Fruit fly (Drosophila melanogaster): ENCODE results near the gene Or10a.

Or10a gene

DNA sequence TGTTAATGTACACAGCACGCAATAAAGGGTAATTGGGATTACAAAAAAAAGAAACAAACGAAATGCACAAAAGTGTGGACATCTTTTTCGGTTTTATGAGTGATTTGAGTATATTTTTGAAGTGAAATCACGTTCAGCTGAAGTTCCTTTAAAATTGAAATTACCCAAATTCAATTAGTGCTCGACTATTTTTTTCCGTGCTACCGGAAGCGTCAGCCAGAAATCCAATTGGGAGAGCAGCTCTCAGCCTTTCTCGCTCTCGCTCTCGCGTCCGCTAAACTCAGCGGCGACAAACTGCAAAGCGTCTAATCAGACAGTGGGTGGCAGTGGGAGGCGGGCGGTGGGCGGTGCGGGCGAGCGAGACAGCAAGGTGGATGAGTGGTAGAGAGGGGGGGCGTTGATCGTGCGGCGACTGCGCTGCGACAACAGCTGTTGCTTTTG lies 6.1 kb upstream of the Or10a start:
- TF ChIP-seq psq (optimal IDR thresholded peaks at IDR 0.05) = no peak
- no peak for TF ChIP-seq CG8478 (optimal IDR thresholded peaks at IDR 0.05)
- no peak for TF ChIP-seq EcR (GFP tag; optimal IDR thresholded peaks at IDR 0.05)
- no peak for TF ChIP-seq usp (GFP tag; optimal IDR thresholded peaks at IDR 0.05)
- TF ChIP-seq Dll (optimal IDR thresholded peaks at IDR 0.05) = no peak
- TF ChIP-seq pan (optimal IDR thresholded peaks at IDR 0.05) = no peak

DNA sequence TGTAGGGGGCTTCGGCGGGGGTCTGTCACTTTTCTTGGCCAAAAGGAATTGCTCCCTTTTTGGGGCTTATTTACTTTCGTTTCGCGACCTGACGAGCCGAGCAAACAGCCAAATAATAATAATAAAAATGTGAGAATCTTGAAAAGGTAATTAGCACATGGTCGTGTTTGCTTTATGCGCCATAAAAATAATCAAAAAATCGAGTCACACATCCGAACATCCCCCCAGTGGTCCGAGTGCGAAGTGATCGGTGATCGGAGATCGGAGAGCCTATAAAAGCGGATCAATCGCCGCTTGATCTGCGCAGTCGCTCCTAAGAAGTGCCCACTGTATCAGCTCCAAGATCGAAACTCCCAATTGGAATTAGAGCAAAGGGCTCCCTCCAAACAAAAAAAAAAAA lies 5.3 kb upstream of the Or10a start, which contains the start of gene Gs2:
Gs2 (plus strand) TSS at position 301 of the 400 bp plus-strand sequence.
- TF ChIP-seq CG8478 (optimal IDR thresholded peaks at IDR 0.05) = no peak
- TF ChIP-seq Dll (optimal IDR thresholded peaks at IDR 0.05) = no peak
- no peak for TF ChIP-seq pan (optimal IDR thresholded peaks at IDR 0.05)
- no peak for TF ChIP-seq psq (optimal IDR thresholded peaks at IDR 0.05)

DNA sequence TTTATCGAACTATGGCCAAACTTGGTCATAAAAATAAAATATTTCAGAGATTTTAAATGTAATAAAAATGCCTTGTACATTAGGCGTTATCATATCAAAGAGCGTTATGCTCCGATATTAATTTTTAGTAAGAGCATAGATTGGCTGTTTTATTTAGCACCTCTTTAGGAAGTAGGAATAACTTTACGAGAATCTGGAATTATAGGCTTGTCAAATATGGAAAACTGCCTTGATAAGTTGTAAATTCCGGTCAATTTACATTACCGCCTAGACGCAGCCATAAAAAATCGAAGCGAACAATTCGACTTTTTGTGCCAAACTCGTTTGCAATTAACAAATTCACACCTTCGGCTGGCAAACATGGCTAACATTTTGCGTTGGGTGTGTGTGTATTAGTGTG lies 4.8 kb upstream of the Or10a start:
- TF ChIP-seq Dll (optimal IDR thresholded peaks at IDR 0.05) (no peak), usp (GFP tag; optimal IDR thresholded peaks at IDR 0.05) (no peak), psq (optimal IDR thresholded peaks at IDR 0.05) (no peak), CG8478 (optimal IDR thresholded peaks at IDR 0.05) (no peak), pan (optimal IDR thresholded peaks at IDR 0.05) (no peak), EcR (GFP tag; optimal IDR thresholded peaks at IDR 0.05) (no peak)

DNA sequence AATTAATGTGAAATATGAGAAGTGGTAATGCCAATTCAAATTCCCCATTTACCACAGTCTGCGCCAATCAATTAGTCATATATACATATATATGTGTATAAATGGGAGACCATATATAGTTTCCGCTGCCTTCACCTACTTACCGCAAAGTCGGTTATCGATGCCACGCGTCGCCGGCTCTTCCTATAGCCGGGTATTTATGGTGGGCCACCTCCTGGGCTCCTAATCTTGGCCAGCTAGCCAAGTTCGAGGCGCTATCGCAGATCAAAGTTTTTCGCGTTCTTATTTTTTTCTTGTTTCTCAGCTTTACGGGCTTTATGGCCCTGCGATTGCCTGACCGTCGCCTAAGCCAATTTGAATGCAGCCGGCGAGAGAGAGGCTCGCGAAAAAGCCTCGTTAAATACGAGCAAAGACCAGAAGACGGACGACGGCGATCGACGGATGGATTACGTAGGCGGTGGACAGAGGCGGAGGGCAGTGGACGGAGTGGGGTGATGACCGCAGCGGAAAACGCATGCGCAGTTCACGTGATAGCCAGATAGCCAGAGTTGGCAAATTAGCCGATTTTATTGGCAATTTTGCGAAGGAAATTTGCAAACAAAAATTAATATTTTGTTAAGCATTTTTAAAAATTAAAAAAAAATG lies 3.7 kb upstream of the Or10a start:
- TF ChIP-seq psq (optimal IDR thresholded peaks at IDR 0.05) (no peak), pan (optimal IDR thresholded peaks at IDR 0.05) (no peak), usp (GFP tag; optimal IDR thresholded peaks at IDR 0.05) (no peak), Dll (optimal IDR thresholded peaks at IDR 0.05) (no peak), CG8478 (optimal IDR thresholded peaks at IDR 0.05) (no peak), EcR (GFP tag; optimal IDR thresholded peaks at IDR 0.05) (no peak)

DNA sequence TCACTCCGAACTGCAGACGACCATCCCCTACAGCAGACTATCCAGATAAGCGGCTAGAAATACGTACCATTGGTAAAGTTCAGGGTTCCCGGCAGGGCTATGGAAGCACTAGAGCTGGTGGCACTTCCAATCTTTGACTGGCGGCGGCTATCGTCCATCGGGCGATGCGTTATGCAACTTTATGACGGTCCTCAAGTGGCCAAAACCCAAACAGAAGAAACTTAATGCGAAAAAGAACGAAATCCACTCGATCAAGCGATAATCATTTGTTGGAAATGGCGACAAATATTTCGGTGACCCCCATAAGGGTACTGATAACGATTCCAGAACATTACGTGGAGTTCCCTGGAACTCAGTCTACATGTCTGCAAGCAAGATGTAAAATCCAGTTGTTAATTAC lies 2.7 kb upstream of the Or10a start:
- no peak for TF ChIP-seq pan (optimal IDR thresholded peaks at IDR 0.05)
- no peak for TF ChIP-seq psq (optimal IDR thresholded peaks at IDR 0.05)
- TF ChIP-seq Dll (optimal IDR thresholded peaks at IDR 0.05) = no peak

DNA sequence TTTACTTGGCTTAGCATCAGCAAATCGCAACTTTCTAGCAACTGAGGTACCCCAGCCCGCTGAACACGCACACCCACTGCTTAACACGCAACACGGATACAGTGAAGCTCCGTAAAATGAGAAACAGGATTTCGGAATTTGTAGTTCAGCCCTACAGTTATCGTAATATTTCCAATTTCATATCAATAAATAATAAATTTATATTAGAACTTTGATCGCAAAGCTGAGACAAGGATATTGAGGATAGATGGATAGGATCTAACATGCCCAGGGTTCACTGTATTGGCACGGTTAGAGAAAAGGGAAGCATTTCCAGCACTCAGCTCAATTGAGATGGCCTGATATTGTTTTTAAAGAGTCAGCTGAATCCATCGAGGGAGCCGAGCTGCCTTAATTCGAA lies 2.0 kb upstream of the Or10a start:
- TF ChIP-seq usp (GFP tag; optimal IDR thresholded peaks at IDR 0.05) = no peak
- no peak for TF ChIP-seq CG8478 (optimal IDR thresholded peaks at IDR 0.05)
- TF ChIP-seq psq (optimal IDR thresholded peaks at IDR 0.05) = no peak
- no peak for TF ChIP-seq Dll (optimal IDR thresholded peaks at IDR 0.05)
- no peak for TF ChIP-seq EcR (GFP tag; optimal IDR thresholded peaks at IDR 0.05)
- TF ChIP-seq pan (optimal IDR thresholded peaks at IDR 0.05) = no peak

DNA sequence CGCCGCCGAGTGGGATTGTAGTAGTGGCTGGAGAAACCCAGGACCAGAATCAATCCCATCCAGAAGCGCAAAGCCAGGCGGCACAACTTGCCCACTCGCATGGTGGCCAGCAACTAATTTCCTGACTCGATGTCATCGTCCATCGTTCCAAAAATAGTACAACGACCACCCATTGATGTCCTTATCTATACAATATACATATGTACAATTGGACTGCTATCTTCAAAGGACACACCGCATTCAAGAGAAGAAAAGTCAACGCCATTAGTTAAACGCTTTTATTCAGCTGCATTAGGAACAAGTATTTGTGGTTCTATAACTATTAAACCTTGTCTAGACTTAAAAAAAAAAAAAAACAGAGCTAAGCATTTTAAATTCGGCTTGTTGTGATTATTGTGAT lies 4.1 kb downstream of the Or10a start, which contains the start of gene Gr10b:
Gr10b (minus strand) TSS at position 101 of the 400 bp plus-strand sequence.
- TF ChIP-seq CG8478 (optimal IDR thresholded peaks at IDR 0.05) (no peak), pan (optimal IDR thresholded peaks at IDR 0.05) (no peak), Dll (optimal IDR thresholded peaks at IDR 0.05) (no peak), psq (optimal IDR thresholded peaks at IDR 0.05) (no peak), usp (GFP tag; optimal IDR thresholded peaks at IDR 0.05) (no peak), EcR (GFP tag; optimal IDR thresholded peaks at IDR 0.05) (no peak)

DNA sequence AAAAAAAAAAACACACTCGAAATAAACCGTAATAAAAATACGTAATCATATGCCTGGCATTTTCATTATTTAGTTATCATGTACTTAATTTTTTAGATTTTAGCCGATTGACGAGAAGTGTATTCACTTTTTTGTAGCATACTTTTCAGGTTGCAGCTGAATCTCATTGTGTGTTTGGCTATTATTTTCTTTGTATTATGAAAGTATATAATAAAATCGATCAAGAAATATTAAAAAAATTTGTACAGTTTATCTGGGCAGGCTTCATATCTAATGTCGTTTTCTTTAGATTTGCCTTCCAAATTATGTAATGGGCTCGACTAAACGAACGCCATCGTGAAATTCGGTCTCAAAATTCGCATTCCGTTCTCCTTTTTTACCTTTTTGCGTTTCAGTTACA lies 7.6 kb downstream of the Or10a start, which contains the start of gene CG15196:
CG15196 (plus strand) TSS at position 301 of the 400 bp plus-strand sequence.
- TF ChIP-seq Dll (optimal IDR thresholded peaks at IDR 0.05) (no peak), usp (GFP tag; optimal IDR thresholded peaks at IDR 0.05) (no peak), EcR (GFP tag; optimal IDR thresholded peaks at IDR 0.05) (no peak), pan (optimal IDR thresholded peaks at IDR 0.05) (no peak), psq (optimal IDR thresholded peaks at IDR 0.05) (no peak), CG8478 (optimal IDR thresholded peaks at IDR 0.05) (no peak)

DNA sequence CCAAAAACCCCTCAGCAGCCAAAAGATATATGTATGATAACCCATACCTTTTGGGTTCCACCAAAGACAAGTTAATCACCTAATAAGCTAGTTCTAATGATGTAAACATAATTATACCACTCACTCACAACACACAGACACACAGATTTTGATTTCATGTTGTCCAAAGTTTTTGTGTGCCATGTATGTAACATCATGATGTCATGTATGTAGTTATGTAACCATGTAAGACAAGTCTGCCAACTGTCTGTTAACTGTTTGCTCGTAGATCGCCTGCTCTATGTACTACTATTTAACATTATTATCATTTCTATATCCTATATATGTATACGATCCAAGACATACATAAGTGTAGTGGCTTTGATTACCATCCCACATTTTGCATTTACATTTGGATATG lies 13.0 kb downstream of the Or10a start:
- TF ChIP-seq pan (optimal IDR thresholded peaks at IDR 0.05) = no peak
- TF ChIP-seq psq (optimal IDR thresholded peaks at IDR 0.05) = no peak
- no peak for TF ChIP-seq CG8478 (optimal IDR thresholded peaks at IDR 0.05)
- TF ChIP-seq usp (GFP tag; optimal IDR thresholded peaks at IDR 0.05) = no peak
- TF ChIP-seq Dll (optimal IDR thresholded peaks at IDR 0.05) = no peak
- TF ChIP-seq EcR (GFP tag; optimal IDR thresholded peaks at IDR 0.05) = no peak

DNA sequence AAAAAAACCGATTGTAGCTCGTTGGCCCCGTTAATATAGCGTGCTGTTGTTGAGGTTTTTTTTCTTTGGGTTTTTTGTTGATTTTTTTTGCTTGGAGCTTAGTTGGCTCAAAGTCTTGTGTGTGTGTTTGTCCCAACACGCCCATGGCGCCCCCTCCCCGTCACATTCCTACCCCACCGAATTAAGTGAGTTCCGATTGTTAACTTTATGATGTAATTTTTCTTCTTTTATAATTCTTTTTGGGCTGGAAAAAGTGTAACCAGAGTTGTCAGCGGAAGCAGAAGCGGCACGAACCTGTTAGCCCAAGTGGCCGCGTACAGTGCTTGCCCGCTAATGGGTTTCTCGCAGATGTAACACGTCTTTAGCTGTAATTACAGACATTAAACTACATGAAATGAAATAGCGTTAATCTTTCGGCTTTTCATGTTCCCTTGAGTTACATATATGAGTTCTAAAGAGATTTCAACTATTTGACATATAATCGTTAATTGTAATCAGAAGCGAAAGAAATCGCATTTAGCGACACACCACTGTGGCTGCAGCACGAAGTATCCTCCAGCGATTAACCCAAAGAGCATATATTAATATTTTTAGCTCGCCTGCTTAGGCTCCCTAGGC lies 24.1 kb downstream of the Or10a start:
- TF ChIP-seq CG8478 (optimal IDR thresholded peaks at IDR 0.05) = no peak
- TF ChIP-seq pan (optimal IDR thresholded peaks at IDR 0.05) = no peak
- no peak for TF ChIP-seq Dll (optimal IDR thresholded peaks at IDR 0.05)
- TF ChIP-seq usp (GFP tag; optimal IDR thresholded peaks at IDR 0.05) = no peak
- no peak for TF ChIP-seq EcR (GFP tag; optimal IDR thresholded peaks at IDR 0.05)
- no peak for TF ChIP-seq psq (optimal IDR thresholded peaks at IDR 0.05)

DNA sequence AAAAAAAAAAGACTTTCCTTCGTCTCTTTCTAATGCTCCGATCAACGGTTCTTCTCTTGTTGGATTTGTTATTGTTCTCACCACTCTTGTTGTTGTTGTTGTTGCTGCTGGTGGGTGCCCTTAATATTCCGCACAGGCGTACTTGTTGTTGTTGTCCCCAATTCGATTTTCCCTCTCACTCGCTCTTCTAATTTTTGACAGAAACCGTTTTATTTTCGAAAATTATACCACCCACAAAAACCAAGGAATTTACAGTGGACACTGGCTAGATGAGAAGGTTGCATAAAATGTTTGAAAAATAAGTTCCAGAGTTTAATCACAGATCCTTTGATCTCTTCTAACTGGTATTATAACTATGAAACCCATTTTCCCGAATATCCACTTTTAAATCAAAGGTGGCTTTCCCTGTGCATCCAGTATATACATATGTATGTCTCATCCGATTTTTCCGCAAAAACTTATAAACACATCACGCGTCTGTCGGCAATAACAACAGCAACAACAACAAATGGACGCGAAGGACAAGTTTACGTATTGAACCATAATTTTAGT lies 25.8 kb downstream of the Or10a start:
- no peak for TF ChIP-seq CG8478 (optimal IDR thresholded peaks at IDR 0.05)
- TF ChIP-seq psq (optimal IDR thresholded peaks at IDR 0.05) = no peak
- TF ChIP-seq Dll (optimal IDR thresholded peaks at IDR 0.05) = no peak
- TF ChIP-seq usp (GFP tag; optimal IDR thresholded peaks at IDR 0.05) = no peak
- TF ChIP-seq EcR (GFP tag; optimal IDR thresholded peaks at IDR 0.05) = no peak
- no peak for TF ChIP-seq pan (optimal IDR thresholded peaks at IDR 0.05)

DNA sequence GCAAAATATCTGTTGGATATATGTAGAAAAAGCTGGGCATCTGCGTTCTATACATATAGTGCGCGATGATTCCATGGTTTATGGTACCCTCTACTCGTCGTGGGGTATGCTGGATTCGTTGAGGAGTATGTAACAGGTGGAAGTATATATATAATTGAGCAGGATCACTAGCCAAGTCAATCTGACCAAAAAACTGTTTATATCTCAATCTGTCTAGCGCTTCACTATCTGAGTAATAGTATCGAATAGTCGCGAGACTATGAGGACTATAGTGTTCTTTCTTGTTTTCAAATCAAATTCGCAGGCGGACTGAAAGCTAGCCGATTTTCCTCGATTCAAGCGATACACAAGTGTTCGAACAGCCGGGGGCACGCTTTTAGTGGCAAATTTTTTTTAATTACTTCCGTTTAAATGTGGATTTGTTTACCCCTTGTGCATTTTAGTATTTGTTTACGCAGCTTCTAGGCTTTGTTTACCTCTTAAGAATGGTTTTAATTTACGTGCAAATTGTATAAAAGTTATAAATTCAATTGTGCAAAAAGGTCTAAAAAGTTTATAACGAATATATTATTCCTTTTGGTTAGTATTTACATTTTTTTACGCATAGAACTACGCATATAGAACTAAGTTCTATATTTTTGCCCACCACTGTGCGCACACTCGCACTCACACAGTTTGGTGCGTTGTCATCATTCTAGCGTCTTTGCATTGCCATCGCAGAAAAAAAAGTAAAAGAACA lies 26.4 kb downstream of the Or10a start:
- TF ChIP-seq psq (optimal IDR thresholded peaks at IDR 0.05) (no peak), EcR (GFP tag; optimal IDR thresholded peaks at IDR 0.05) (no peak), usp (GFP tag; optimal IDR thresholded peaks at IDR 0.05) (no peak), CG8478 (optimal IDR thresholded peaks at IDR 0.05) (no peak), pan (optimal IDR thresholded peaks at IDR 0.05) (no peak), Dll (optimal IDR thresholded peaks at IDR 0.05) (no peak)
